Worm (Caenorhabditis elegans) whole organism, L1 larva: ENCODE results near the gene abi-1.

Experiments used
- fkh-4 ChIP-seq: sonication (generic microtip); optimal IDR thresholded peaks from 2 replicates; lab custom pipeline; 2016; ENCODE audit warnings: missing compliant biosample characterization, missing genetic modification characterization, borderline replicate concordance
- mep-1 ChIP-seq: fragments of 150-350 bp; optimal IDR thresholded peaks from 2 replicates; lab custom pipeline; 2014; ENCODE audit warnings: missing biosample characterization, missing genetic modification characterization
- nhr-12 ChIP-seq: sonication (generic microtip); optimal IDR thresholded peaks from 2 replicates; lab custom pipeline; 2017; ENCODE audit warnings: missing biosample characterization, missing genetic modification characterization
- skn-1 ChIP-seq: fragments of 150-350 bp; optimal IDR thresholded peaks from 2 replicates; lab custom pipeline; 2014; ENCODE audit warnings: missing biosample characterization, missing genetic modification characterization

DNA sequence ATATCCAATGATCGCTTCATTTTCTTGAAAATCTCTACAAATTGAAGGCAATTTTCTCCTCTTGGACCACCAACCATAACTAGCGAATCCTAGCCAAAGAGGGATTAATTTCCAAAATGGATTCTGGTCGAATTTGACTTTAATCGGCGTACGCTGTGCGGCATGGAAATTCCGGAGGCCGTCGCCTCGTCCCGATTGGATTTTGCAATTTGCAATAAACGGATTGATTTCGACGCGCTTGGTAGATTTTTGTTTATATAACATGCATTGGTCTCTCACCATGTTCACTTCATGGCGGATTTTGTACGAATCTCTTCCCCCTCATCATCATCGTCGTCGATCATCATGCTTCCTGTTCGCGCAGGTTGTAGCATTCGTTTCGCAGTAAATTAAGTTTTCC, 26.8 kb downstream of the abi-1 start:
- TF ChIP-seq fkh-4 (tag; lab: Kevin White, UChicago) (no peak), skn-1 (tag; lab: Kevin White, UChicago) (no peak), mep-1 (tag; lab: Kevin White, UChicago) (no peak), nhr-12 (tag; lab: Kevin White, UChicago) (no peak)
